Fruit fly (Drosophila melanogaster): ENCODE results near the gene Ttc1.
A peak's percentile ranks its signal among the peaks of the same experiment; 100 is the strongest.

Ttc1 gene

DNA sequence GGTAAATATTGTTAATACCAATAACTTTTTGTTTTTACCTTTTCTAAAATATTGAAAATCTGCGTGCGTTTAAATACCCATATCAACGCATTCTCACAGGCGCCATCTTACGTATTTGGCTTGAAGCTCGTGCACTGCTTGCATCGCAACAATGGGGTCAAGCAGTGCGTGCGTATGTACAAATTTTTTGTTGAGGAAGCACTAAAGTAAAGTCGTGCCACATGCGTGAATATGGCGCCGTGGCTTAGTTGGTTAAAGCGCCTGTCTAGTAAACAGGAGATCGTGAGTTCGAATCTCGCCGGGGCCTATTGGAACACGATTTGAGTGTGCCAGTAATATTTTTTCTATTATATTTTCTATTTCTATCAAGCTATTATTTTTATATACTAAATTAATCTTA, 11.1 kb downstream of the Ttc1 start (continued):
- TF ChIP-seq Gug (GFP tag; IDR thresholded peaks at IDR 0.05) (no peak), CG3065 (GFP tag; optimal IDR thresholded peaks at IDR 0.05) (no peak), Dfd (GFP tag; optimal IDR thresholded peaks at IDR 0.05) (peak in 1 of 2 experiments; percentile 82), zen (tag; optimal IDR thresholded peaks at IDR 0.05) (peak; percentile 26), run (tag; optimal IDR thresholded peaks at IDR 0.05) (no peak), CG1603 (tag; optimal IDR thresholded peaks at IDR 0.05) (peak; percentile 73), Hr39 (optimal IDR thresholded peaks at IDR 0.05) (no peak), lola (GFP tag; optimal IDR thresholded peaks at IDR 0.05) (no peak), CG1832 (GFP tag; optimal IDR thresholded peaks at IDR 0.05) (no peak), Fer1 (GFP tag; optimal IDR thresholded peaks at IDR 0.05) (no peak), HLH3B (GFP tag; IDR thresholded peaks at IDR 0.05) (peak; percentile 59), NfI (GFP tag; optimal IDR thresholded peaks at IDR 0.05) (peak; percentile 50), tin (GFP tag; optimal IDR thresholded peaks at IDR 0.05) (peak; percentile 33), CG7372 (GFP tag; IDR thresholded peaks at IDR 0.05) (no peak), CG13296 (GFP tag; optimal IDR thresholded peaks at IDR 0.05) (no peak), CG14014 (GFP tag; IDR thresholded peaks at IDR 0.05) (no peak), HmgZ (tag; optimal IDR thresholded peaks at IDR 0.05) (peak; percentile 84), CG30431 (GFP tag; optimal IDR thresholded peaks at IDR 0.05) (no peak), zfh1 (GFP tag; IDR thresholded peaks at IDR 0.05) (peak; percentile 63; the same call in 2 of the 3 replicates), knrl (GFP tag; IDR thresholded peaks at IDR 0.05; ENCODE audit: partially characterized antibody) (peak; percentile 73), otp (GFP tag; IDR thresholded peaks at IDR 0.05) (0 out of 3 replicates have a peak, but pooled peaks have one; percentile 28), CG32532 (GFP tag; IDR thresholded peaks at IDR 0.05) (peak; percentile 78), slou (GFP tag; optimal IDR thresholded peaks at IDR 0.05) (no peak), bcd (GFP tag; optimal IDR thresholded peaks at IDR 0.05) (peak; percentile 2), CG10267 (tag; optimal IDR thresholded peaks at IDR 0.05) (peak; percentile 29), CG11093 (GFP tag; IDR thresholded peaks at IDR 0.05) (no peak), CG6683 (GFP tag; optimal IDR thresholded peaks at IDR 0.05) (no peak), B-H1 (GFP tag; IDR thresholded peaks at IDR 0.05) (no peak), TFAM (GFP tag; optimal IDR thresholded peaks at IDR 0.05) (no peak), Side (GFP tag; optimal IDR thresholded peaks at IDR 0.05) (peak; percentile 27), D (optimal IDR thresholded peaks at IDR 0.05) (no peak), D (GFP tag; optimal IDR thresholded peaks at IDR 0.05) (no peak), CG18262 (tag; optimal IDR thresholded peaks at IDR 0.05) (peak; percentile 13), trem (tag; optimal IDR thresholded peaks at IDR 0.05) (peak; percentile 45), GATAe (GFP tag; conservative IDR thresholded peaks at IDR 0.05) (no peak), CG14441 (GFP tag; IDR thresholded peaks at IDR 0.05) (no peak), unpg (GFP tag; optimal IDR thresholded peaks at IDR 0.05) (no peak), Dbx (GFP tag; IDR thresholded peaks at IDR 0.05) (peak; percentile 73; the same call in 2 of the 3 replicates), CG9932 (GFP tag; IDR thresholded peaks at IDR 0.05) (peak; percentile 51; the same call in 1 of the 2 replicates), CG12744 (GFP tag; optimal IDR thresholded peaks at IDR 0.05) (peak; percentile 46), CG1529 (GFP tag; optimal IDR thresholded peaks at IDR 0.05) (no peak), CG12236 (GFP tag; optimal IDR thresholded peaks at IDR 0.05) (peak; percentile 1), nmo (GFP tag; optimal IDR thresholded peaks at IDR 0.05) (peak; percentile 40), lov (optimal IDR thresholded peaks at IDR 0.05) (no peak), lov (GFP tag; IDR thresholded peaks at IDR 0.05) (0 out of 3 replicates have a peak, but pooled peaks have one; percentile 42), hb (GFP tag; IDR thresholded peaks at IDR 0.05; ENCODE audit: partially characterized antibody) (no peak), stc (GFP tag; IDR thresholded peaks at IDR 0.05) (no peak), sim (GFP tag; IDR thresholded peaks at IDR 0.05) (no peak), al (GFP tag; IDR thresholded peaks at IDR 0.05) (no peak), CG18476 (GFP tag; optimal IDR thresholded peaks at IDR 0.05) (no peak), ranshi (GFP tag; IDR thresholded peaks at IDR 0.05) (no peak; the same call in 1 of the 2 replicates), Ets97D (GFP tag; optimal IDR thresholded peaks at IDR 0.05) (peak; percentile 40), vfl (GFP tag; optimal IDR thresholded peaks at IDR 0.05) (no peak)

Data from whole organism, embryonic.